Worm (Caenorhabditis elegans) whole organism, mixed stage, embryonic: Measurements from ENCODE around the gene fip-4.

Experiments
- lsy-2 ChIP-seq: fragments of 150-350 bp; optimal IDR thresholded peaks from 2 replicates; lab custom pipeline; 2014; ENCODE audit warnings: missing biosample characterization, missing genetic modification characterization
- mep-1 ChIP-seq: fragments of 150-350 bp; optimal IDR thresholded peaks from 2 replicates; lab custom pipeline; 2017; ENCODE audit warnings: missing biosample characterization, missing genetic modification reagents, missing genetic modification characterization, inconsistent platforms
- pha-4 ChIP-seq: fragments of 150-350 bp; optimal IDR thresholded peaks from 2 replicates; lab custom pipeline; 2018; ENCODE audit warnings: missing biosample characterization, missing genetic modification reagents, missing genetic modification characterization
- sptf-1 ChIP-seq: sonication (generic microtip); optimal IDR thresholded peaks from 2 replicates; lab custom pipeline; 2017; ENCODE audit warnings: mild to moderate bottlenecking, missing genetic modification characterization, moderate library complexity, missing compliant biosample characterization
- unc-39 ChIP-seq: fragments of 150-350 bp; optimal IDR thresholded peaks from 2 replicates; lab custom pipeline; 2014; ENCODE audit warnings: missing biosample characterization, missing genetic modification characterization

DNA sequence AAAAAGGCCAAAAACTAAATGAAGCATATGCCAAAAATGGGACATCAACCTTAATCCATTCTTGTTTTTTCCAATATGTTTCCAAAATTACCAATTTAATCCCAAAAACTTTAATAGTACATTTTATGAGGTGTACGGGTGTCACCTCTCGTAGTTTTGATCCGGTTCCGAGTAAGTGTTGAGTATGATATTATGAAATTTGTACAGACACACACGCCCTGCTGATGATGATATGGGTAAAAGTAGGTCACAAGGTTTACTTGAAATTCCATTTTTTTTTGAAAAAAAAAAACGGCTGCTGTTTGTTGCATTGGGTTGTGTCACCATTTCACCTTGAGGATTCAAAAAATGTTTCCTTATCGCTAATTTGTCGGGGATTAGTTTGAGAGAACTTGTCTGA, 46.8 kb upstream of the fip-4 start:
- TF ChIP-seq lsy-2 (tag; lab: Kevin White, UChicago) (no peak), pha-4 (tag; lab: Kevin White, UChicago) (no peak), mep-1 (tag; lab: Kevin White, UChicago) (no peak), sptf-1 (tag; lab: Kevin White, UChicago) (no peak), unc-39 (no peak)
